Fruit fly (Drosophila melanogaster): Measurements from ENCODE around the gene scrib.

DNA sequence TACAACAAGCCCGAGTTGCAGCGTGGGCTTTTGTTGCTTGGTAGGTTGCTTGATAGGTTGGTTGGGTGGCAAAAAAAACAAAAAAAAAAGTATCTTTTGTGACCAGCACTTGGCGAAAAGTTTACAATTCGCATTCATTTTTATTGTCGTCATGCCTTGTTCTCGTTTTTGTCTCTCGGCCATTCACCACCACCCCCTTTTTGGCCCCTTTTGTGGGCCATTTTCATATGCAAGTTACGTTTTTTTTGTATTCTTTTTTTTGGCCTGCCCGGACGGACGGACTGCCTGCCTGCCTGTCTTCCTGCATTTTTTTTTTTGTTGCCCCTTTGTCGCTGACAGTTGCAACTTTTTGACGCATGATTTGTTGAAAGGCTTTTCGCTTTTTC, 7.3 kb downstream of the scrib start:
- TF ChIP-seq CG8478 (optimal IDR thresholded peaks at IDR 0.05) (no peak), CTCF (optimal IDR thresholded peaks at IDR 0.05) (no peak)
